Fruit fly (Drosophila melanogaster) whole organism, embryonic: Measurements from ENCODE around the gene kra.
A peak's percentile ranks its signal among the peaks of the same experiment; 100 is the strongest.

Experiments used
- CG10462 ChIP-seq: fragments of 200-800 bp; sonication (Bioruptor generic); optimal IDR thresholded peaks from 2 replicates; lab custom pipeline; 2016; ENCODE audit warnings: missing biosample characterization, missing genetic modification characterization
- CG10979 ChIP-seq: fragments of 200-800 bp; sonication (Bioruptor generic); optimal IDR thresholded peaks from 2 replicates; lab custom pipeline; 2018; ENCODE audit warnings: missing biosample characterization, mild to moderate bottlenecking, missing genetic modification characterization, moderate library complexity
- CG11560 ChIP-seq: fragments of 200-800 bp; sonication (Bioruptor generic); IDR thresholded peaks from 3 replicates; pipeline ENCODE4 v1.3.6; 2022; ENCODE audit warnings: missing biosample characterization, missing genetic modification characterization
- CG12155 ChIP-seq: fragments of 200-800 bp; sonication (Bioruptor generic); optimal IDR thresholded peaks from 3 replicates; lab custom pipeline; 2016; ENCODE audit warnings: missing biosample characterization, missing genetic modification characterization
- CG13296 ChIP-seq: fragments of 200-800 bp; sonication (Bioruptor generic); optimal IDR thresholded peaks from 3 replicates; lab custom pipeline; 2018; ENCODE audit warnings: missing biosample characterization, mild to moderate bottlenecking, missing genetic modification characterization
- CG14860 ChIP-seq: fragments of 200-800 bp; sonication (Bioruptor generic); IDR thresholded peaks from 3 replicates; pipeline ENCODE4 v1.3.6; 2022; ENCODE audit warnings: missing biosample characterization, missing genetic modification characterization; ENCODE audit not compliant: partially characterized antibody
- CG16779 ChIP-seq: fragments of 200-800 bp; sonication (Bioruptor generic); IDR thresholded peaks from 2 replicates; pipeline ENCODE4 v1.3.6; 2022; ENCODE audit warnings: missing biosample characterization, missing genetic modification characterization
- CG16815 ChIP-seq: fragments of 200-800 bp; sonication (Bioruptor generic); optimal IDR thresholded peaks from 3 replicates; lab custom pipeline; 2017; ENCODE audit warnings: missing biosample characterization, mild to moderate bottlenecking, missing genetic modification characterization
- CG30020 ChIP-seq: fragments of 200-800 bp; optimal IDR thresholded peaks from 2 replicates; lab custom pipeline; 2019; ENCODE audit warnings: missing biosample characterization, mild to moderate bottlenecking, missing genetic modification characterization, moderate library complexity
- CG33213 ChIP-seq: fragments of 200-800 bp; sonication (Bioruptor generic); optimal IDR thresholded peaks from 3 replicates; lab custom pipeline; 2016; ENCODE audit warnings: missing biosample characterization, missing genetic modification characterization
- CG4404 ChIP-seq: fragments of 200-800 bp; sonication (Bioruptor generic); IDR thresholded peaks from 2 replicates; pipeline ENCODE4 v1.3.6; 2022; ENCODE audit warnings: missing biosample characterization, missing genetic modification characterization
- CG4854 ChIP-seq: fragments of 200-800 bp; sonication (Bioruptor generic); optimal IDR thresholded peaks from 2 replicates; lab custom pipeline; 2016; ENCODE audit warnings: missing biosample characterization, missing genetic modification characterization, inconsistent platforms
- CG5245 ChIP-seq: fragments of 200-800 bp; sonication (Bioruptor generic); optimal IDR thresholded peaks from 3 replicates; lab custom pipeline; 2016; ENCODE audit warnings: missing biosample characterization, missing genetic modification characterization
- CG6791 ChIP-seq: fragments of 200-800 bp; sonication (Bioruptor generic); IDR thresholded peaks from 3 replicates; pipeline ENCODE4 v1.3.6; 2022; ENCODE audit warnings: missing biosample characterization, missing genetic modification characterization; ENCODE audit not compliant: partially characterized antibody
- CG6813 ChIP-seq: fragments of 200-800 bp; sonication (Bioruptor generic); optimal IDR thresholded peaks from 2 replicates; lab custom pipeline; 2017; ENCODE audit warnings: missing biosample characterization, missing genetic modification characterization, mild to moderate bottlenecking, moderate library complexity, missing genetic modification reagents
- CG9215 ChIP-seq: fragments of 200-800 bp; sonication (Bioruptor generic); IDR thresholded peaks from 2 replicates; pipeline ENCODE4 v1.3.6; 2022; ENCODE audit warnings: missing biosample characterization, missing genetic modification characterization
- CTCF ChIP-seq: fragments of 200-800 bp; sonication (Bioruptor generic); optimal IDR thresholded peaks from 2 replicates; lab custom pipeline; 2017; ENCODE audit warnings: missing biosample characterization, mild to moderate bottlenecking, missing genetic modification characterization, moderate library complexity
- Deaf1 ChIP-seq: fragments of 200-800 bp; optimal IDR thresholded peaks from 3 replicates; lab custom pipeline; 2019; ENCODE audit warnings: missing biosample characterization, mild to moderate bottlenecking, missing genetic modification characterization, moderate library complexity
- Drgx ChIP-seq: fragments of 200-800 bp; sonication (Bioruptor generic); IDR thresholded peaks from 2 replicates; pipeline ENCODE4 v1.3.6; 2022; ENCODE audit warnings: missing biosample characterization, missing genetic modification characterization
- Fer2 ChIP-seq: fragments of 200-800 bp; sonication (Bioruptor generic); optimal IDR thresholded peaks from 2 replicates; lab custom pipeline; 2018; ENCODE audit warnings: missing biosample characterization, mild to moderate bottlenecking, missing genetic modification characterization, moderate library complexity
- GATAe ChIP-seq: fragments of 200-800 bp; sonication (Bioruptor generic); conservative IDR thresholded peaks from 2 replicates; pipeline ENCODE4 v1.3.6; 2022; ENCODE audit warnings: missing biosample characterization, missing genetic modification characterization
- Hmr ChIP-seq: fragments of 200-800 bp; sonication (Bioruptor generic); optimal IDR thresholded peaks from 3 replicates; lab custom pipeline; 2017; ENCODE audit warnings: mild to moderate bottlenecking, missing biosample characterization, missing genetic modification reagents, missing genetic modification characterization
- Lpt ChIP-seq: fragments of >200 bp; optimal IDR thresholded peaks from 2 replicates; lab custom pipeline; 2018; ENCODE audit warnings: missing biosample characterization, missing genetic modification characterization
- Max ChIP-seq: fragments of 200-800 bp; sonication (Bioruptor generic); optimal IDR thresholded peaks from 2 replicates; lab custom pipeline; 2016; ENCODE audit warnings: missing biosample characterization, mild to moderate bottlenecking, missing genetic modification characterization
- Med ChIP-seq: fragments of 200-800 bp; sonication (Bioruptor generic); peaks from one replicate; lab custom pipeline; 2016; ENCODE audit warnings: missing biosample characterization, missing genetic modification characterization, mild to moderate bottlenecking, inconsistent platforms, moderate library complexity
- Mrtf ChIP-seq: fragments of 200-800 bp; sonication (Bioruptor generic); IDR thresholded peaks from 3 replicates; pipeline ENCODE4 v1.3.6; 2022; ENCODE audit warnings: missing biosample characterization, missing genetic modification characterization
- NfI ChIP-seq: fragments of 200-800 bp; sonication (Bioruptor generic); optimal IDR thresholded peaks from 3 replicates; lab custom pipeline; 2018; ENCODE audit warnings: missing biosample characterization, mild to moderate bottlenecking, missing genetic modification characterization, moderate library complexity
- Optix ChIP-seq: fragments of 200-800 bp; sonication (Bioruptor generic); IDR thresholded peaks from 3 replicates; pipeline ENCODE4 v1.3.6; 2022; ENCODE audit warnings: missing biosample characterization, missing genetic modification characterization
- Scr ChIP-seq: fragments of 200-800 bp; sonication (Bioruptor generic); IDR thresholded peaks from 2 replicates; pipeline ENCODE4 v1.3.6; 2022; ENCODE audit warnings: missing biosample characterization, missing genetic modification characterization; ENCODE audit not compliant: partially characterized antibody
- Side ChIP-seq: fragments of 200-800 bp; sonication (Bioruptor generic); optimal IDR thresholded peaks from 2 replicates; lab custom pipeline; 2016; ENCODE audit warnings: missing biosample characterization, missing genetic modification characterization
- Xrp1 ChIP-seq: fragments of 200-800 bp; sonication (Bioruptor generic); IDR thresholded peaks from 2 replicates; pipeline ENCODE4 v1.3.6; 2022; ENCODE audit warnings: missing biosample characterization, missing genetic modification characterization
- abd-A ChIP-seq: fragments of 200-800 bp; sonication (Bioruptor generic); optimal IDR thresholded peaks from 3 replicates; lab custom pipeline; 2019; ENCODE audit warnings: missing biosample characterization, mild to moderate bottlenecking, missing genetic modification characterization, moderate library complexity
- ap ChIP-seq: fragments of 200-800 bp; sonication (Bioruptor generic); IDR thresholded peaks from 2 replicates; pipeline ENCODE4 v1.3.6; 2022; ENCODE audit warnings: missing biosample characterization, missing genetic modification characterization
- ase ChIP-seq: fragments of 200-800 bp; sonication (Bioruptor generic); IDR thresholded peaks from 3 replicates; pipeline ENCODE4 v1.3.6; 2022; ENCODE audit warnings: missing biosample characterization, missing genetic modification characterization
- chinmo ChIP-seq: fragments of 200-800 bp; sonication (Bioruptor generic); IDR thresholded peaks from 4 replicates; pipeline ENCODE4 v1.3.6; 2022; ENCODE audit warnings: missing biosample characterization, missing genetic modification characterization; ENCODE audit not compliant: partially characterized antibody
- dmrt11E ChIP-seq: fragments of 200-800 bp; sonication (Bioruptor generic); optimal IDR thresholded peaks from 3 replicates; lab custom pipeline; 2018; ENCODE audit warnings: missing biosample characterization, mild to moderate bottlenecking, missing genetic modification characterization, moderate library complexity
- esg ChIP-seq: fragments of 200-800 bp; sonication (Bioruptor generic); conservative IDR thresholded peaks from 2 replicates; pipeline ENCODE4 v1.3.6; 2022; ENCODE audit warnings: missing biosample characterization, missing genetic modification characterization
- fu2 ChIP-seq: fragments of 200-800 bp; sonication (Bioruptor generic); optimal IDR thresholded peaks from 2 replicates; lab custom pipeline; 2016; ENCODE audit warnings: missing biosample characterization, missing genetic modification characterization
- gfzf ChIP-seq: fragments of 200-800 bp; sonication (Bioruptor generic); optimal IDR thresholded peaks from 2 replicates; lab custom pipeline; 2016; ENCODE audit warnings: missing biosample characterization, mild to moderate bottlenecking, missing genetic modification characterization, moderate library complexity
- nmo ChIP-seq: fragments of 200-800 bp; sonication (Bioruptor generic); optimal IDR thresholded peaks from 2 replicates; lab custom pipeline; 2018; ENCODE audit warnings: missing biosample characterization, mild to moderate bottlenecking, missing genetic modification characterization, moderate library complexity
- pan ChIP-seq, 4 experiments: fragments of >200 bp in 3 of 4; fragments of 200-800 bp in 1 of 4; sonication (Bioruptor generic) in 1 of 4; optimal IDR thresholded peaks in 3 of 4; IDR thresholded peaks in 1 of 4; 2 replicates each; pipeline versions ENCODE4 v1.3.6 to Lab custom; 2017 to 2022; ENCODE audit warnings: missing biosample characterization in 2 of 4, missing genetic modification characterization in 2 of 4, mixed read lengths in 1 of 4
- pb ChIP-seq: fragments of 200-800 bp; sonication (Bioruptor generic); optimal IDR thresholded peaks from 3 replicates; lab custom pipeline; 2016; ENCODE audit warnings: missing biosample characterization, missing genetic modification characterization
- rib ChIP-seq: fragments of 200-800 bp; sonication (Bioruptor generic); IDR thresholded peaks from 2 replicates; pipeline ENCODE4 v1.3.6; 2022; ENCODE audit warnings: missing biosample characterization, missing genetic modification characterization
- run ChIP-seq: fragments of 200-800 bp; sonication (Bioruptor generic); optimal IDR thresholded peaks from 3 replicates; lab custom pipeline; 2018; ENCODE audit warnings: missing biosample characterization, mild to moderate bottlenecking, missing genetic modification characterization
- ssp ChIP-seq: fragments of 200-800 bp; sonication (Bioruptor generic); IDR thresholded peaks from 2 replicates; pipeline ENCODE4 v1.3.6; 2022; ENCODE audit warnings: missing biosample characterization, missing genetic modification characterization
- stc ChIP-seq: fragments of 200-800 bp; sonication (Bioruptor generic); IDR thresholded peaks from 2 replicates; pipeline ENCODE4 v1.3.6; 2022; ENCODE audit warnings: missing biosample characterization, missing genetic modification characterization
- tna ChIP-seq: fragments of 200-800 bp; sonication (Bioruptor generic); IDR thresholded peaks from 2 replicates; pipeline ENCODE4 v1.3.6; 2022; ENCODE audit warnings: missing biosample characterization, missing genetic modification characterization; ENCODE audit not compliant: partially characterized antibody
- yki ChIP-seq: fragments of >200 bp; optimal IDR thresholded peaks from 3 replicates; lab custom pipeline; 2018

kra gene

dm6 chr3R:5551593-5551992, 49.3 kb downstream of the kra start (continued):
- TF ChIP-seq Fer2 (tag; lab: Kevin White, UChicago) (no peak), yki (no peak), esg (GFP tag; lab: Robert Waterston, UW) (no peak), Deaf1 (tag; lab: Kevin White, UChicago) (no peak), Mrtf (no peak), Max (GFP tag; lab: Kevin White, UChicago) (no peak), chinmo (GFP tag; lab: Robert Waterston, UW) (no peak), CG4854 (GFP tag; lab: Kevin White, UChicago) (no peak), Optix (GFP tag; lab: Robert Waterston, UW) (no peak), fu2 (GFP tag; lab: Kevin White, UChicago) (no peak), ssp (GFP tag; lab: Robert Waterston, UW) (no peak), CG9215 (GFP tag; lab: Robert Waterston, UW) (no peak), dmrt11E (tag; lab: Kevin White, UChicago) (no peak), tna (GFP tag; lab: Robert Waterston, UW) (peak; percentile 34; the same call in 1 of the 2 replicates), abd-A (tag; lab: Kevin White, UChicago) (no peak), gfzf (peak; percentile 10), CG12155 (GFP tag; lab: Kevin White, UChicago) (no peak), Drgx (GFP tag; lab: Robert Waterston, UW) (no peak), pb (GFP tag; lab: Kevin White, UChicago) (no peak), Med (peak; percentile 20), CG4404 (GFP tag; lab: Robert Waterston, UW) (no peak), CTCF (GFP tag; lab: Kevin White, UChicago) (no peak), CG6791 (0 out of 3 replicates have a peak, but pooled peaks have one; percentile 44), ase (GFP tag; lab: Robert Waterston, UW) (no peak), CG30020 (tag; lab: Kevin White, UChicago) (no peak), nmo (GFP tag; lab: Kevin White, UChicago) (no peak), CG10979 (tag; lab: Kevin White, UChicago) (no peak), Xrp1 (GFP tag; lab: Robert Waterston, UW) (no peak), run (no peak), pan (optimal IDR thresholded peaks at IDR 0.05; lab: Kevin White, UChicago) (no peak), pan (GFP tag; optimal IDR thresholded peaks at IDR 0.05 in 1 of 2, IDR thresholded peaks at IDR 0.05 in 1 of 2) (no peak), Hmr (GFP tag; lab: Kevin White, UChicago) (no peak), CG16779 (GFP tag; lab: Robert Waterston, UW) (no peak), CG14860 (GFP tag; lab: Robert Waterston, UW) (peak; percentile 40; the same call in 1 of the 3 replicates), NfI (GFP tag; lab: Kevin White, UChicago) (no peak), ap (GFP tag; lab: Robert Waterston, UW) (no peak), CG33213 (GFP tag; lab: Kevin White, UChicago) (no peak), Scr (peak; percentile 42), stc (no peak)
- TF ChIP-seq, all 482 proteins: peak for 11

DNA sequence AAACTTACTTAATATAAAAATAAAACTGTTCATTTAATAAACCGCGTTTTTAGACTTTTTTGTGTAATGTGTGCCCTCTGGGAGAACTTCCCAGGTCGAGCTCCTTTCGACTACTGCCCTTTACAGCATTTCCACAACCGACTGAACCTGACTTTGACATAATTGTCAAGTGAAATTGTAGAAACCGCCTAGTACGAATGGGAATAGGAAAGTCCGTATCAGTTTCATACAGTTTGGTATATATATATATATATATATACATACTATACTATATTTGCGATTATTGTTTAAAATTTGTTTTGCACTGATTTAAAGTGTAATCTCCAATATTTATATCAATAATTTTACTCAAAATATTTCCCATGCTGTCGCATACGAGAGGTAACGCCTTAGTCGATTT, 49.9 kb downstream of the kra start, which contains the start of gene mia:
Gene mia, minus strand, starts transcription at position 101 of the 400 bp plus-strand sequence.
- TF ChIP-seq Side (GFP tag; lab: Kevin White, UChicago) (no peak), GATAe (GFP tag; lab: Robert Waterston, UW) (no peak), CG10462 (no peak), rib (no peak), Lpt (GFP tag; lab: Kevin White, UChicago) (no peak), CG13296 (no peak), CG16815 (GFP tag; lab: Kevin White, UChicago) (no peak), CG6813 (GFP tag; lab: Kevin White, UChicago) (no peak), CG11560 (tag; lab: Robert Waterston, UW) (no peak), CG5245 (GFP tag; lab: Kevin White, UChicago) (no peak)
